Worm (Caenorhabditis elegans): ENCODE data around the gene C18D1.2.

Gene C18D1.2

DNA sequence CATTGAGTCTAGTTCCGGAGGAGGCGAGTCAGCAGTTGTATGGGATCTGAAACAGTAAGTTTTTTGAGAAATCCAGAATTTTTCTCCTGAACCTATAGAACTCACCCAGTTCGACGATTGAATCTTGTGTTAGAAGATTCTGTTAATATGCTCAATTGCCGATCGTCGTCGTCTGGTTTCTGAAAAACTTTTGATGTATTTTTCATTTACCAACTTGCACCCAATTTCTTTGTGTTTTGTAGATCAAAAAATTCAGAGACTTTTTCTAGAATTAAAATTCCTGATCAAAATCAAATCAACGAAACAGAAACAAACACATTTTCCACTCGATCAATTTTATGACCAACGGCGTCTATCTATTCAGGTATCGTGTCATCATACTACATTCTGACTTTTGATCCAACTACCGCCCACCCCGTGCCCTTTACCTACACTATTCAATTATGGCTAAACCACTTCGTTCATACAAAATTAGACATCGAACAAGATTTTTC lies at the start of gene C18D1.2:
TSS of gene C18D1.2 (plus strand) at position 444 of the 494 bp plus-strand sequence.
- TF ChIP-seq tbp1 (GFP tag; optimal IDR thresholded peaks at IDR 0.05) (no peak), snpc-1.1 (tag; optimal IDR thresholded peaks at IDR 0.05; ENCODE audit: insufficient read depth) (no peak), ceh-27 (GFP tag; optimal IDR thresholded peaks at IDR 0.05) (no peak), hlh-12 (tag; optimal IDR thresholded peaks at IDR 0.05) (no peak), hsf-1 (GFP tag; IDR thresholded peaks at IDR 0.05) (no peak), tlf-1 (GFP tag; optimal IDR thresholded peaks at IDR 0.05) (no peak), rec-8 (tag; optimal IDR thresholded peaks at IDR 0.05) (no peak), ztf-22 (GFP tag; optimal IDR thresholded peaks at IDR 0.05) (no peak), ztf-28 (GFP tag; IDR thresholded peaks at IDR 0.05) (no peak), F33H1.4 (GFP tag; IDR thresholded peaks at IDR 0.05) (no peak), T07F8.4 (tag; optimal IDR thresholded peaks at IDR 0.05) (no peak), attf-5 (GFP tag; optimal IDR thresholded peaks at IDR 0.05) (no peak), him-1 (tag; optimal IDR thresholded peaks at IDR 0.05) (no peak), bed-2 (GFP tag; IDR thresholded peaks at IDR 0.05) (no peak), lin-35 (GFP tag; optimal IDR thresholded peaks at IDR 0.05) (no peak), Y56A3A.18 (GFP tag; IDR thresholded peaks at IDR 0.05) (no peak)

DNA sequence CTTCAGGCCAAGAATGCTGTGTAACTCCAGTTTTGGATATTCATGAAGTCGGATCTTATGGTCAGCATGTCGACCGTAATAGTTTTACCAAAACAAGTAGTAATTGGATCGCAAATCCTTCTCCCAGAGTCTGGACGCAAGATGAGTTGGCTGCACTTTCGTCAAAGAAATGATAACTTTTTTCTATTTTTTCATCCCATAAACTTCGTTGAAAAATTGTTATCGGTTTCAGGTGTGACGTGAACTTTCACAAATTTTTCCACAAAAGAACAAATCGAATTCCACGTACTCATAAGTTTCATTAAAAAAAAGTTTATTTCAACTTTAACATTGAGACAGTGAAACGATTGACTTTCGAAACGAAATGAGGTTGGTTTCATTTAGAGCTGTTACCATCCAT lies 48.9 kb upstream of the C18D1.2 start, which contains the start of gene ZK892.5:
TSS of gene ZK892.5 (plus strand) at position 301 of the 400 bp plus-strand sequence.
- no peak for TF ChIP-seq zfh-2 (GFP tag; conservative IDR thresholded peaks at IDR 0.05)
- TF ChIP-seq let-526 (GFP tag; IDR thresholded peaks at IDR 0.05): no peak

DNA sequence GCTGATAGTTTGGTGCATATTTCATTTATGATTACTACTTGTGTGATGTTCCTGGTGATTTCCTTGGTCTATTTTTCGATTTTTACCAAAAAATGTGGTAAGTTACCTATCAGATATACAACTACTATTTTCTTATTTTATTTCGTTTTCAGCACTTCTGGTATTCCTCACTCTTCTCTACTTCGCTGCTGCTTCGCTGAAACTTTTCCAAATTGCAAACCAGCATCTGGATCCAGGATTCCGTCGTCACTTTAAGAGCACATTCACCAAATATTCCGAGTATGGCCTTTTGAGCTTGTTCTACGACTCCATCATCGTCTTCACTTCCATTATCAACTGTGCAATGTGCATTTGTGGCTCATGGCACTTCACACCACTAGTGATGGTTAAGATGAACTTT lies 48.2 kb upstream of the C18D1.2 start:
- TF ChIP-seq nhr-120 (GFP tag; IDR thresholded peaks at IDR 0.05): no peak
- no peak for TF ChIP-seq fkh-3 (tag; optimal IDR thresholded peaks at IDR 0.05)
- TF ChIP-seq ekl-4 (GFP tag; IDR thresholded peaks at IDR 0.05): no peak
- TF ChIP-seq egrh-3 (GFP tag; IDR thresholded peaks at IDR 0.05): no peak
- TF ChIP-seq nfya-2 (GFP tag; IDR thresholded peaks at IDR 0.05): no peak
- no peak for TF ChIP-seq die-1 (tag; optimal IDR thresholded peaks at IDR 0.05)

DNA sequence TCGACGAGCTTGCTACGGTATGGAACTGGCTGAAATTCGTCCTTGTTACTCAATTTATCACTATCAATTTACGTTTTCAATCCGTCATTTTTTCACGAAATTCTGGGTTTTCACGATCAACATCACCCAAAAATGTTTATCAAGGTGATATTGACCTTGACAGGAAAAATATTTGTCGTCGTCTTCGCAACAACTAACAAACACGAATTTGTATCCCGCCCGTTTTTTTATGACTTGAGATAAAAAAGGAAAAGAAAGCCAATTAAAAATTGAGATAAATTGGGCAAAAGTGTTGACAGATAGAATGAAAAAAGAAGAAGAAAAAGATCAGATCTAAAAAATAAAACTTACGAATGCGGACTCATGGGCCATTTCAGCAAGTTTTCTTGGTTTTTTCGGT lies 45.9 kb upstream of the C18D1.2 start:
- no peak for TF ChIP-seq T26A5.8 (tag; optimal IDR thresholded peaks at IDR 0.05)
- no peak for TF ChIP-seq ccch-3 (GFP tag; optimal IDR thresholded peaks at IDR 0.05)
- no peak for TF ChIP-seq chd-7 (tag; optimal IDR thresholded peaks at IDR 0.05)
- TF ChIP-seq snpc-3.4 (tag; optimal IDR thresholded peaks at IDR 0.05): no peak
- no peak for TF ChIP-seq dox-1 (GFP tag; IDR thresholded peaks at IDR 0.05)
- TF ChIP-seq egl-18 (GFP tag; IDR thresholded peaks at IDR 0.05): no peak
- TF ChIP-seq sdz-38 (tag; optimal IDR thresholded peaks at IDR 0.05): no peak
- TF ChIP-seq K12H6.12 (tag; optimal IDR thresholded peaks at IDR 0.05): no peak
- no peak for TF ChIP-seq hmg-20 (GFP tag; IDR thresholded peaks at IDR 0.05)
- no peak for TF ChIP-seq Y79H2A.3 (GFP tag; conservative IDR thresholded peaks at IDR 0.05)

DNA sequence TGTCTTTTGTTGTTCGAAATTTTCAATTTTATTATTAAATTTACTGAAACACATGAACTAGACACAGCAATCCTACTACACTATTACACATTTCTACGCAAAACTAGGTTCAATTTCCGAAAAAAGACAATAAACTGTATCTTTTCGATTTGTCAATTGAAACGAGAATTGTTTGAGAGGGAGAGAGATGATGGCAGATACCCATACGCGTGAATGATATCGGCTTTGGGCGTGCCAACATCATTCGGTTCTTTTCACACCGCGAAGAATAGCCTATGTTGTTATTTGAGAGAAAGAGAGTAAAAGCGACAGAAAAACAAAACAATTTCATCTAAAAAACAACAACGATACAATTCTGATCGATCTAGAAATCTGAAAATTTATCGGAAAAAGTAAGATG lies 45.1 kb upstream of the C18D1.2 start:
- TF ChIP-seq C17E4.6 (GFP tag; IDR thresholded peaks at IDR 0.05): no peak
- TF ChIP-seq pha-4 (tag; optimal IDR thresholded peaks at IDR 0.05): no peak
- no peak for TF ChIP-seq unc-130 (GFP tag; optimal IDR thresholded peaks at IDR 0.05)
- no peak for TF ChIP-seq let-607 (tag; optimal IDR thresholded peaks at IDR 0.05)
- no peak for TF ChIP-seq F55B11.4 (tag; optimal IDR thresholded peaks at IDR 0.05; ENCODE audit: borderline replicate concordance, insufficient read depth)
- TF ChIP-seq ccch-3 (GFP tag; optimal IDR thresholded peaks at IDR 0.05): no peak
- no peak for TF ChIP-seq madf-6 (GFP tag; IDR thresholded peaks at IDR 0.05)
- no peak for TF ChIP-seq ama-1 (optimal IDR thresholded peaks at IDR 0.05)
- TF ChIP-seq ama-1 (GFP tag; optimal IDR thresholded peaks at IDR 0.05): no peak
- TF ChIP-seq F57A8.1 (GFP tag; optimal IDR thresholded peaks at IDR 0.05): no peak
